Fruit fly (Drosophila melanogaster) whole organism, embryonic: ENCODE results near the gene CG10338.
A peak's percentile ranks its signal among the peaks of the same experiment; 100 is the strongest.

Experiments used
- B-H2 ChIP-seq: fragments of 200-800 bp; sonication (Bioruptor generic); optimal IDR thresholded peaks from 2 replicates; lab custom pipeline; 2018; ENCODE audit warnings: missing biosample characterization, mild to moderate bottlenecking, missing genetic modification characterization
- BEAF-32 ChIP-seq: fragments of 200-800 bp; sonication (Bioruptor generic); optimal IDR thresholded peaks from 3 replicates; lab custom pipeline; 2017; ENCODE audit warnings: missing biosample characterization, missing genetic modification characterization, mild to moderate bottlenecking, moderate library complexity, missing genetic modification reagents
- Bteb2 ChIP-seq: fragments of 200-800 bp; sonication (Bioruptor generic); optimal IDR thresholded peaks from 2 replicates; lab custom pipeline; 2016; ENCODE audit warnings: missing biosample characterization, missing genetic modification characterization
- CG10267 ChIP-seq: fragments of 200-800 bp; sonication (Bioruptor generic); optimal IDR thresholded peaks from 2 replicates; lab custom pipeline; 2018; ENCODE audit warnings: missing biosample characterization, mild to moderate bottlenecking, missing genetic modification characterization, moderate library complexity
- CG11456 ChIP-seq: fragments of 200-800 bp; sonication (Bioruptor generic); IDR thresholded peaks from 3 replicates; pipeline ENCODE4 v1.3.6; 2022; ENCODE audit warnings: missing biosample characterization, missing genetic modification characterization
- CG11695 ChIP-seq: fragments of 200-800 bp; sonication (Bioruptor generic); IDR thresholded peaks from 3 replicates; pipeline ENCODE4 v1.3.6; 2022; ENCODE audit warnings: missing biosample characterization, missing genetic modification characterization
- CG12659 ChIP-seq: fragments of 200-800 bp; sonication (Bioruptor generic); optimal IDR thresholded peaks from 3 replicates; lab custom pipeline; 2017; ENCODE audit warnings: mild to moderate bottlenecking, missing biosample characterization, missing genetic modification reagents, missing genetic modification characterization
- CG12942 ChIP-seq: fragments of 200-800 bp; sonication (Bioruptor generic); optimal IDR thresholded peaks from 3 replicates; lab custom pipeline; 2016; ENCODE audit warnings: missing biosample characterization, missing genetic modification characterization
- CG13287 ChIP-seq: fragments of 200-800 bp; sonication (Bioruptor generic); IDR thresholded peaks from 2 replicates; pipeline ENCODE4 v1.3.6; 2022; ENCODE audit warnings: missing biosample characterization, missing genetic modification characterization; ENCODE audit not compliant: partially characterized antibody
- CG13424 ChIP-seq: fragments of 200-800 bp; sonication (Bioruptor generic); optimal IDR thresholded peaks from 2 replicates; lab custom pipeline; 2019; ENCODE audit warnings: missing biosample characterization, mild to moderate bottlenecking, missing genetic modification characterization, moderate library complexity
- CG14710 ChIP-seq: fragments of 200-800 bp; sonication (Bioruptor generic); optimal IDR thresholded peaks from 3 replicates; lab custom pipeline; 2019; ENCODE audit warnings: missing biosample characterization, mild to moderate bottlenecking, missing genetic modification characterization, moderate library complexity
- CG15269 ChIP-seq: fragments of 200-800 bp; sonication (Bioruptor generic); optimal IDR thresholded peaks from 2 replicates; lab custom pipeline; 2018; ENCODE audit warnings: missing biosample characterization, mild to moderate bottlenecking, missing genetic modification characterization, moderate library complexity
- CG1603 ChIP-seq: fragments of 200-800 bp; sonication (Bioruptor generic); optimal IDR thresholded peaks from 2 replicates; lab custom pipeline; 2019; ENCODE audit warnings: missing biosample characterization, mild to moderate bottlenecking, missing genetic modification characterization, moderate library complexity
- CG17385 ChIP-seq: fragments of 200-800 bp; sonication (Bioruptor generic); optimal IDR thresholded peaks from 3 replicates; lab custom pipeline; 2018; ENCODE audit warnings: missing biosample characterization, mild to moderate bottlenecking, missing genetic modification characterization
- CG18764 ChIP-seq: fragments of 200-800 bp; sonication (Bioruptor generic); optimal IDR thresholded peaks from 3 replicates; lab custom pipeline; 2016; ENCODE audit warnings: missing biosample characterization, missing genetic modification characterization
- CG30403 ChIP-seq: fragments of 200-800 bp; sonication (Bioruptor generic); optimal IDR thresholded peaks from 3 replicates; lab custom pipeline; 2016; ENCODE audit warnings: missing biosample characterization, missing genetic modification characterization
- CG4282 ChIP-seq: fragments of 200-800 bp; sonication (Bioruptor generic); optimal IDR thresholded peaks from 2 replicates; lab custom pipeline; 2016; ENCODE audit warnings: missing biosample characterization, missing genetic modification characterization
- CG4328 ChIP-seq: fragments of 200-800 bp; sonication (Bioruptor generic); optimal IDR thresholded peaks from 3 replicates; lab custom pipeline; 2017; ENCODE audit warnings: missing biosample characterization, missing genetic modification reagents, missing genetic modification characterization
- CG4617 ChIP-seq: fragments of 200-800 bp; sonication (Bioruptor generic); optimal IDR thresholded peaks from 3 replicates; lab custom pipeline; 2016; ENCODE audit warnings: missing biosample characterization, missing genetic modification characterization, borderline replicate concordance
- CG9797 ChIP-seq: fragments of 200-800 bp; sonication (Bioruptor generic); optimal IDR thresholded peaks from 3 replicates; lab custom pipeline; 2018; ENCODE audit warnings: missing biosample characterization, mild to moderate bottlenecking, missing genetic modification characterization
- CG9932 ChIP-seq: fragments of 200-800 bp; sonication (Bioruptor generic); IDR thresholded peaks from 2 replicates; pipeline ENCODE4 v1.3.6; 2022; ENCODE audit warnings: missing biosample characterization, missing genetic modification characterization
- Chrac-16 ChIP-seq: fragments of 200-800 bp; sonication (Bioruptor generic); optimal IDR thresholded peaks from 3 replicates; lab custom pipeline; 2016; ENCODE audit warnings: missing biosample characterization, missing genetic modification characterization
- Dp ChIP-seq: fragments of 200-800 bp; sonication (Bioruptor generic); optimal IDR thresholded peaks from 2 replicates; lab custom pipeline; 2018; ENCODE audit warnings: missing biosample characterization, mild to moderate bottlenecking, missing genetic modification characterization, moderate library complexity
- E2f1 ChIP-seq: fragments of 200-800 bp; sonication (Bioruptor generic); IDR thresholded peaks from 2 replicates; pipeline ENCODE4 v1.3.6; 2022; ENCODE audit warnings: missing biosample characterization, missing genetic modification characterization
- E2f2 ChIP-seq: fragments of 200-800 bp; sonication (Bioruptor generic); IDR thresholded peaks from 2 replicates; pipeline ENCODE4 v1.3.6; 2022; ENCODE audit warnings: missing biosample characterization, missing genetic modification characterization
- Fer1 ChIP-seq: fragments of 200-800 bp; sonication (Bioruptor generic); optimal IDR thresholded peaks from 2 replicates; lab custom pipeline; 2017; ENCODE audit warnings: missing biosample characterization, mild to moderate bottlenecking, missing genetic modification characterization
- HLH4C ChIP-seq: fragments of 200-800 bp; sonication (Bioruptor generic); IDR thresholded peaks from 3 replicates; pipeline ENCODE4 v1.3.6; 2022; ENCODE audit warnings: missing biosample characterization, missing genetic modification characterization; ENCODE audit not compliant: partially characterized antibody
- HmgZ ChIP-seq: fragments of 200-800 bp; sonication (Bioruptor generic); optimal IDR thresholded peaks from 2 replicates; lab custom pipeline; 2018; ENCODE audit warnings: missing biosample characterization, mild to moderate bottlenecking, missing genetic modification characterization
- Lhr ChIP-seq: fragments of 200-800 bp; sonication (Bioruptor generic); optimal IDR thresholded peaks from 3 replicates; lab custom pipeline; 2017; ENCODE audit warnings: mild to moderate bottlenecking, missing biosample characterization, missing genetic modification reagents, missing genetic modification characterization
- MESR4 ChIP-seq: fragments of 200-800 bp; sonication (Bioruptor generic); optimal IDR thresholded peaks from 2 replicates; lab custom pipeline; 2018; ENCODE audit warnings: missing biosample characterization, mild to moderate bottlenecking, missing genetic modification characterization, moderate library complexity
- Med ChIP-seq: fragments of 200-800 bp; sonication (Bioruptor generic); peaks from one replicate; lab custom pipeline; 2016; ENCODE audit warnings: missing biosample characterization, missing genetic modification characterization, mild to moderate bottlenecking, inconsistent platforms, moderate library complexity
- Rfx ChIP-seq: fragments of 200-800 bp; sonication (Bioruptor generic); IDR thresholded peaks from 2 replicates; pipeline ENCODE4 v1.3.6; 2022; ENCODE audit warnings: missing biosample characterization, missing genetic modification characterization
- Scr ChIP-seq: fragments of 200-800 bp; sonication (Bioruptor generic); IDR thresholded peaks from 2 replicates; pipeline ENCODE4 v1.3.6; 2022; ENCODE audit warnings: missing biosample characterization, missing genetic modification characterization; ENCODE audit not compliant: partially characterized antibody
- Xrp1 ChIP-seq: fragments of 200-800 bp; sonication (Bioruptor generic); IDR thresholded peaks from 2 replicates; pipeline ENCODE4 v1.3.6; 2022; ENCODE audit warnings: missing biosample characterization, missing genetic modification characterization
- YL-1 ChIP-seq: fragments of 200-800 bp; sonication (Bioruptor generic); optimal IDR thresholded peaks from 3 replicates; lab custom pipeline; 2017; ENCODE audit warnings: missing biosample characterization, mild to moderate bottlenecking, missing genetic modification characterization
- chif ChIP-seq, 2 experiments: fragments of 200-800 bp; sonication (Bioruptor generic); optimal IDR thresholded peaks; 3 replicates each; lab custom pipeline; 2016; ENCODE audit warnings: missing biosample characterization in 2 of 2, missing genetic modification characterization in 2 of 2
- ci ChIP-seq: fragments of 200-800 bp; sonication (Bioruptor generic); IDR thresholded peaks from 3 replicates; pipeline ENCODE4 v1.3.6; 2022; ENCODE audit warnings: missing biosample characterization, missing genetic modification characterization
- crp ChIP-seq, 2 experiments: fragments of 200-800 bp; sonication (Bioruptor generic); optimal IDR thresholded peaks; 2 replicates in 1 of 2; 3 replicates in 1 of 2; lab custom pipeline; 2017; ENCODE audit warnings: missing biosample characterization in 2 of 2, missing genetic modification characterization in 2 of 2, mild to moderate bottlenecking in 1 of 2, moderate library complexity in 1 of 2
- gfzf ChIP-seq: fragments of 200-800 bp; sonication (Bioruptor generic); optimal IDR thresholded peaks from 2 replicates; lab custom pipeline; 2016; ENCODE audit warnings: missing biosample characterization, mild to moderate bottlenecking, missing genetic modification characterization, moderate library complexity
- grau ChIP-seq: fragments of 200-800 bp; optimal IDR thresholded peaks from 3 replicates; lab custom pipeline; 2019; ENCODE audit warnings: missing biosample characterization, mild to moderate bottlenecking, missing genetic modification characterization, moderate library complexity
- gsb ChIP-seq: fragments of 200-800 bp; sonication (Bioruptor generic); IDR thresholded peaks from 2 replicates; pipeline ENCODE4 v1.3.6; 2022; ENCODE audit warnings: missing biosample characterization, missing genetic modification characterization
- lilli ChIP-seq: fragments of 200-800 bp; sonication (Bioruptor generic); optimal IDR thresholded peaks from 3 replicates; lab custom pipeline; 2016; ENCODE audit warnings: missing biosample characterization, missing genetic modification characterization
- nmo ChIP-seq: fragments of 200-800 bp; sonication (Bioruptor generic); optimal IDR thresholded peaks from 2 replicates; lab custom pipeline; 2018; ENCODE audit warnings: missing biosample characterization, mild to moderate bottlenecking, missing genetic modification characterization, moderate library complexity
- phol ChIP-seq: fragments of 200-800 bp; sonication (Bioruptor generic); optimal IDR thresholded peaks from 3 replicates; lab custom pipeline; 2018; ENCODE audit warnings: missing biosample characterization, mild to moderate bottlenecking, missing genetic modification characterization, moderate library complexity
- sob ChIP-seq: fragments of 200-800 bp; sonication (Bioruptor generic); IDR thresholded peaks from 2 replicates; pipeline ENCODE4 v1.3.6; 2022; ENCODE audit warnings: missing biosample characterization, missing genetic modification characterization
- sqz ChIP-seq: fragments of 200-800 bp; sonication (Bioruptor generic); optimal IDR thresholded peaks from 3 replicates; lab custom pipeline; 2018; ENCODE audit warnings: missing biosample characterization, mild to moderate bottlenecking, missing genetic modification characterization
- stwl ChIP-seq: fragments of 200-800 bp; sonication (Bioruptor generic); optimal IDR thresholded peaks from 3 replicates; lab custom pipeline; 2018; ENCODE audit warnings: missing biosample characterization, mild to moderate bottlenecking, missing genetic modification characterization, moderate library complexity

Gene CG10338

DNA sequence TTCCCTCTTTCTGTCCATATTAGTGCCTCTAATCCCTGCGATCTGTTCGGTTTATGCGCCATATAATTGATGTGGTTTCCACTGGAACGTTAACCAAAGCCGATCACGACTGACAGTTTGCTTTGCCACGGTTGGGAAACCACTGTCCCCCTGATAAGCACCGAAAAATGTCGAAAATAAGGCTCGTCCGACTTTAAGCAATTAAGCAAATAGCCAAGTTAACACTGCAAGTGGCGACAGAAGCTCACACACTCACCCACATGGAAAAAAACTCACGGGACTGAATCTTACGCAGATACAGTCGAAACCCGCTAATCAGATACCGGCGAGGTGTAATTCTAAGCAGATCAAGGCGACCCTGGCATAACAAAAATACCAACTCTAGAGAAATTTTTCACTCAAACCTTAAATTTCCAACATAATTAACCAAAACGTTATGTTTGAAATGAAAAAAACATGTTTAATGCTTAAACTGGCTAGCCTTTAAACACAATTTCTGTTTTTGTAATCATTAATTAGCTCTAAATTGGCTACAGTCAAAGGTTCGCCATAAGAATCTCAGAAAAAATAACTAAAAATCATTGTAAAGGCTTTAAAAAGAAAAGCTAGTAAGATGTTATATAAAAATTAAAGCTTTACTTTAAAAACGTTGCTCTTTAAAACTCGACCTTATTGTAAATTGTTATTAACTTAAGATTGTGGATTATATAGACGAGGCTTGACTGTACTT lies 17.4 kb upstream of the CG10338 start (continued):
- TF ChIP-seq CG14710 (tag; lab: Kevin White, UChicago) (no peak), Med (peak; percentile 69), CG11695 (GFP tag; lab: Robert Waterston, UW) (0 out of 3 replicates have a peak, but pooled peaks have one; percentile 18), chif (GFP tag; optimal IDR thresholded peaks at IDR 0.05; lab: Kevin White, UChicago) (no peak), ci (0 out of 3 replicates have a peak, but pooled peaks have one; percentile 31), Xrp1 (GFP tag; lab: Robert Waterston, UW) (no peak), grau (tag; lab: Kevin White, UChicago) (peak; percentile 86), CG4282 (no peak), Chrac-16 (GFP tag; lab: Kevin White, UChicago) (peak; percentile 15), CG30403 (peak; percentile 38), CG4328 (GFP tag; lab: Kevin White, UChicago) (peak; percentile 12), Rfx (GFP tag; lab: Robert Waterston, UW) (0 out of 2 replicates have a peak, but pooled peaks have one; percentile 29), CG15269 (tag; lab: Kevin White, UChicago) (no peak), CG11456 (GFP tag; lab: Robert Waterston, UW) (0 out of 3 replicates have a peak, but pooled peaks have one; percentile 38), Dp (GFP tag; lab: Kevin White, UChicago) (no peak), CG18764 (GFP tag; lab: Kevin White, UChicago) (no peak), CG13424 (tag; lab: Kevin White, UChicago) (peak; percentile 43)

DNA sequence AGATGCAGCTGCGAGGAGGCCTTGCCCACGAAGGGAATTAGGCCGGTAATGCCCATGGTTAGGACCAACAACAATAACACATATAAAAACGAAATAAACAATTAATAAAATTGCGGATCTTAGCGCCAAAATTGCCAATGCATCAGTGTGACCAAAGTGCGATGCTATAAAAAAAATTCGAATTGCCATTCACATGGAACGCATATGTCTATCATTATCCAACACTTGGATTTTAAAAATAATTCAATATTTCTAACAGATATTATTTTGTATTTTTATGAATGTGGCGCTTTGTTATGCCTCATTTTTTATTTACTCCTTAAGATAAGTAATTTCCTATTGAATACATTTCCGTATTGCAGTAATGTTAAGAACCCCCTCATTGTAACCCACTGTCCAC lies 13.6 kb upstream of the CG10338 start, which contains the start of gene tos:
tos (minus strand) TSS at position 173 of the 400 bp plus-strand sequence.
- TF ChIP-seq Scr (no peak), CG10267 (tag; lab: Kevin White, UChicago) (peak; percentile 94), stwl (tag; lab: Kevin White, UChicago) (peak; percentile 92), CG12659 (peak; percentile 43), sob (GFP tag; lab: Robert Waterston, UW) (peak; percentile 42), E2f1 (GFP tag; lab: Robert Waterston, UW) (peak; percentile 23; the same call in 1 of the 2 replicates), gsb (GFP tag; lab: Robert Waterston, UW) (no peak), CG17385 (peak; percentile 57), lilli (GFP tag; lab: Kevin White, UChicago) (peak; percentile 18), phol (peak; percentile 26), crp (GFP tag; optimal IDR thresholded peaks at IDR 0.05; lab: Kevin White, UChicago) (peak in 1 of 2 experiments; percentile 78), HmgZ (peak; percentile 38), Lhr (GFP tag; lab: Kevin White, UChicago) (peak; percentile 44), Fer1 (peak; percentile 24), CG13287 (peak; percentile 52), nmo (peak; percentile 24), BEAF-32 (GFP tag; lab: Kevin White, UChicago) (peak; percentile 23), E2f2 (GFP tag; lab: Robert Waterston, UW) (peak; percentile 93), CG9797 (GFP tag; lab: Kevin White, UChicago) (peak; percentile 60), sqz (GFP tag; lab: Kevin White, UChicago) (peak; percentile 77), MESR4 (GFP tag; lab: Kevin White, UChicago) (peak; percentile 21), CG9932 (GFP tag; lab: Robert Waterston, UW) (0 out of 2 replicates have a peak, but pooled peaks have one; percentile 8), CG4617 (peak; percentile 53), Bteb2 (GFP tag; lab: Kevin White, UChicago) (no peak), B-H2 (GFP tag; lab: Kevin White, UChicago) (no peak), YL-1 (GFP tag; lab: Kevin White, UChicago) (peak; percentile 49), gfzf (GFP tag; lab: Kevin White, UChicago) (peak; percentile 77), CG1603 (peak; percentile 53), Dp (GFP tag; lab: Kevin White, UChicago) (peak; percentile 91), CG12942 (GFP tag; lab: Kevin White, UChicago) (no peak), CG14710 (tag; lab: Kevin White, UChicago) (peak; percentile 28), HLH4C (GFP tag; lab: Robert Waterston, UW) (no peak)
